Worm (Caenorhabditis elegans) whole organism, late embryonic: ENCODE data around the gene B0361.9.

Experiments
- K09A11.1 ChIP-seq: sonication (generic microtip); optimal IDR thresholded peaks from 2 replicates; lab custom pipeline; 2017; ENCODE audit warnings: antibody characterized with exemption, mild to moderate bottlenecking, missing genetic modification characterization, missing compliant biosample characterization; ENCODE audit not compliant: insufficient read depth
- Y22D7AL.16 ChIP-seq: sonication (generic microtip); optimal IDR thresholded peaks from 2 replicates; lab custom pipeline; 2016; ENCODE audit warnings: missing genetic modification characterization, missing compliant biosample characterization
- ahr-1 ChIP-seq: sonication (generic microtip); optimal IDR thresholded peaks from 2 replicates; lab custom pipeline; 2016; ENCODE audit warnings: missing genetic modification characterization, missing compliant biosample characterization
- ceh-14 ChIP-seq: sonication (generic microtip); optimal IDR thresholded peaks from 2 replicates; lab custom pipeline; 2016; ENCODE audit warnings: missing genotype, missing genetic modification characterization, missing compliant biosample characterization
- ceh-18 ChIP-seq: sonication (generic microtip); optimal IDR thresholded peaks from 2 replicates; lab custom pipeline; 2016; ENCODE audit warnings: missing genetic modification characterization, missing compliant biosample characterization
- ceh-19 ChIP-seq: fragments of 200-800 bp; sonication (Bioruptor generic); optimal IDR thresholded peaks from 2 replicates; lab custom pipeline; 2018; ENCODE audit warnings: mild to moderate bottlenecking, missing genetic modification characterization, missing compliant biosample characterization
- ceh-2 ChIP-seq: sonication (generic microtip); optimal IDR thresholded peaks from 2 replicates; lab custom pipeline; 2016; ENCODE audit warnings: missing genotype, missing genetic modification characterization, missing compliant biosample characterization
- ceh-24 ChIP-seq: sonication (generic microtip); optimal IDR thresholded peaks from 2 replicates; lab custom pipeline; 2016; ENCODE audit warnings: mild to moderate bottlenecking, missing genetic modification characterization, missing compliant biosample characterization
- ceh-31 ChIP-seq: sonication (generic microtip); optimal IDR thresholded peaks from 2 replicates; lab custom pipeline; 2016; ENCODE audit warnings: missing genetic modification characterization, missing compliant biosample characterization
- ceh-48 ChIP-seq: sonication (generic microtip); optimal IDR thresholded peaks from 2 replicates; lab custom pipeline; 2016; ENCODE audit warnings: missing genetic modification characterization, inconsistent platforms, missing compliant biosample characterization
- ceh-6 ChIP-seq: fragments of 200-800 bp; sonication (Bioruptor generic); optimal IDR thresholded peaks from 2 replicates; lab custom pipeline; 2018; ENCODE audit warnings: mild to moderate bottlenecking, missing genetic modification characterization, missing compliant biosample characterization
- dmd-4 ChIP-seq: sonication (generic microtip); optimal IDR thresholded peaks from 2 replicates; lab custom pipeline; 2016; ENCODE audit warnings: borderline replicate concordance, missing genetic modification characterization, missing compliant biosample characterization
- dve-1 ChIP-seq: sonication (generic microtip); optimal IDR thresholded peaks from 2 replicates; lab custom pipeline; 2017; ENCODE audit warnings: antibody characterized with exemption, mild to moderate bottlenecking, missing genetic modification characterization, missing compliant biosample characterization
- elt-4 ChIP-seq: sonication (generic microtip); optimal IDR thresholded peaks from 2 replicates; lab custom pipeline; 2016; ENCODE audit warnings: missing genetic modification characterization, missing compliant biosample characterization
- ets-4 ChIP-seq: sonication (generic microtip); optimal IDR thresholded peaks from 2 replicates; lab custom pipeline; 2016; ENCODE audit warnings: missing genetic modification characterization, missing compliant biosample characterization
- fax-1 ChIP-seq: sonication (generic microtip); optimal IDR thresholded peaks from 2 replicates; lab custom pipeline; 2016; ENCODE audit warnings: missing genotype, missing genetic modification characterization, missing compliant biosample characterization
- fkh-6 ChIP-seq: sonication (generic microtip); optimal IDR thresholded peaks from 2 replicates; lab custom pipeline; 2016; ENCODE audit warnings: missing genetic modification characterization, missing compliant biosample characterization
- hlh-15 ChIP-seq: sonication (generic microtip); optimal IDR thresholded peaks from 2 replicates; lab custom pipeline; 2016; ENCODE audit warnings: missing genetic modification characterization, missing compliant biosample characterization
- hlh-30 ChIP-seq: sonication (generic microtip); optimal IDR thresholded peaks from 2 replicates; lab custom pipeline; 2017; ENCODE audit warnings: antibody characterized with exemption, missing genetic modification characterization, missing compliant biosample characterization; ENCODE audit not compliant: insufficient read depth
- hlh-6 ChIP-seq: sonication (generic microtip); optimal IDR thresholded peaks from 2 replicates; lab custom pipeline; 2016; ENCODE audit warnings: missing genotype, missing genetic modification characterization, missing compliant biosample characterization
- hlh-8 ChIP-seq: sonication (generic microtip); optimal IDR thresholded peaks from 2 replicates; lab custom pipeline; 2016; ENCODE audit warnings: missing genotype, missing genetic modification characterization, missing compliant biosample characterization
- lin-11 ChIP-seq: fragments of 200-800 bp; sonication (Bioruptor generic); optimal IDR thresholded peaks from 2 replicates; lab custom pipeline; 2018; ENCODE audit warnings: mild to moderate bottlenecking, missing genetic modification characterization, missing compliant biosample characterization
- madf-2 ChIP-seq: sonication (generic microtip); optimal IDR thresholded peaks from 2 replicates; lab custom pipeline; 2017; ENCODE audit warnings: missing genetic modification characterization, missing compliant biosample characterization
- mec-3 ChIP-seq: sonication (generic microtip); optimal IDR thresholded peaks from 2 replicates; lab custom pipeline; 2016; ENCODE audit warnings: borderline replicate concordance, missing genetic modification characterization, missing compliant biosample characterization
- nhr-232 ChIP-seq: sonication (generic microtip); optimal IDR thresholded peaks from 2 replicates; lab custom pipeline; 2016; ENCODE audit warnings: missing genetic modification characterization, missing compliant biosample characterization
- npax-4 ChIP-seq: sonication (generic microtip); optimal IDR thresholded peaks from 2 replicates; lab custom pipeline; 2016; ENCODE audit warnings: missing genetic modification characterization, missing compliant biosample characterization
- pag-3 ChIP-seq: sonication (generic microtip); optimal IDR thresholded peaks from 2 replicates; lab custom pipeline; 2016; ENCODE audit warnings: missing compliant biosample characterization, missing genetic modification characterization, borderline replicate concordance
- pax-1 ChIP-seq: fragments of 150-350 bp; optimal IDR thresholded peaks from 2 replicates; lab custom pipeline; 2014; ENCODE audit warnings: missing biosample characterization, missing genetic modification characterization
- pha-4 ChIP-seq: fragments of 150-350 bp; optimal IDR thresholded peaks from 2 replicates; lab custom pipeline; 2018; ENCODE audit warnings: missing biosample characterization, missing genetic modification reagents, missing genetic modification characterization
- sdc-2 ChIP-seq: sonication (generic microtip); optimal IDR thresholded peaks from 2 replicates; lab custom pipeline; 2016; ENCODE audit warnings: missing genotype, missing genetic modification characterization, missing compliant biosample characterization
- sox-2 ChIP-seq: fragments of 200-800 bp; sonication (Bioruptor generic); IDR thresholded peaks from 2 replicates; pipeline ENCODE4 v1.3.6; 2022; ENCODE audit warnings: missing genetic modification reagents, missing genetic modification characterization, missing compliant biosample characterization
- sox-4 ChIP-seq: sonication (generic microtip); optimal IDR thresholded peaks from 2 replicates; lab custom pipeline; 2017; ENCODE audit warnings: mild to moderate bottlenecking, missing genetic modification characterization, inconsistent platforms, missing compliant biosample characterization
- tbx-7 ChIP-seq: sonication (generic microtip); optimal IDR thresholded peaks from 2 replicates; lab custom pipeline; 2016; ENCODE audit warnings: missing genotype, missing genetic modification characterization, missing compliant biosample characterization
- unc-3 ChIP-seq, 2 experiments: fragments of 200-800 bp in 1 of 2; sonication (Bioruptor generic) in 1 of 2; sonication (generic microtip) in 1 of 2; conservative IDR thresholded peaks in 1 of 2; optimal IDR thresholded peaks in 1 of 2; 2 replicates each; pipeline versions ENCODE4 v1.3.6 to Lab custom; 2016 to 2022; ENCODE audit warnings: missing compliant biosample characterization in 2 of 2, missing genetic modification characterization in 2 of 2, missing genetic modification reagents in 1 of 2
- unc-42 ChIP-seq: sonication (generic microtip); optimal IDR thresholded peaks from 2 replicates; lab custom pipeline; 2016; ENCODE audit warnings: missing genotype, missing genetic modification characterization, missing compliant biosample characterization
- zip-5 ChIP-seq: sonication (generic microtip); optimal IDR thresholded peaks from 2 replicates; lab custom pipeline; 2016; ENCODE audit warnings: missing genetic modification characterization, missing compliant biosample characterization
- ztf-16 ChIP-seq: sonication (generic microtip); optimal IDR thresholded peaks from 2 replicates; lab custom pipeline; 2017; ENCODE audit warnings: missing genetic modification characterization, missing compliant biosample characterization

Gene B0361.9

ce11 chrIII:7314927-7315547, 15.6 kb upstream of the B0361.9 start, which contains the start of gene nspg-6:
Gene nspg-6 (minus strand): TSS chrIII:7314977.
- TF ChIP-seq ceh-2 (no peak), hlh-6 (tag; lab: Kevin White, UChicago) (no peak), pax-1 (tag; lab: Kevin White, UChicago) (no peak), Y22D7AL.16 (tag; lab: Kevin White, UChicago) (no peak), lin-11 (no peak), nhr-232 (tag; lab: Kevin White, UChicago) (no peak), ceh-48 (tag; lab: Kevin White, UChicago) (no peak), madf-2 (tag; lab: Kevin White, UChicago) (no peak), ceh-24 (no peak), sdc-2 (tag; lab: Kevin White, UChicago) (no peak), fkh-6 (no peak), ceh-6 (GFP tag; lab: Kevin White, UChicago) (no peak), sox-2 (GFP tag; lab: Robert Waterston, UW) (no peak), mec-3 (tag; lab: Kevin White, UChicago) (no peak), sox-4 (tag; lab: Kevin White, UChicago) (no peak), unc-3 (GFP tag; conservative IDR thresholded peaks at IDR 0.05; lab: Robert Waterston, UW) (no peak), unc-3 (tag; optimal IDR thresholded peaks at IDR 0.05; lab: Kevin White, UChicago) (no peak)

ce11 chrIII:7314473-7314872, 15.0 kb upstream of the B0361.9 start:
- TF ChIP-seq ceh-31 (tag; lab: Kevin White, UChicago) = no peak
- TF ChIP-seq ets-4 (tag; lab: Kevin White, UChicago) = no peak
- TF ChIP-seq tbx-7 (tag; lab: Kevin White, UChicago) = no peak
- no peak for TF ChIP-seq unc-3 (GFP tag; conservative IDR thresholded peaks at IDR 0.05; lab: Robert Waterston, UW)
- no peak for TF ChIP-seq unc-3 (tag; optimal IDR thresholded peaks at IDR 0.05; lab: Kevin White, UChicago)
- no peak for TF ChIP-seq fkh-6
- TF ChIP-seq pha-4 = no peak
- TF ChIP-seq hlh-15 = no peak
- no peak for TF ChIP-seq ceh-24
- TF ChIP-seq ceh-18 (tag; lab: Kevin White, UChicago) = no peak
- no peak for TF ChIP-seq dve-1 (tag; lab: Kevin White, UChicago)
- TF ChIP-seq ztf-16 (tag; lab: Kevin White, UChicago) = no peak
- no peak for TF ChIP-seq dmd-4 (tag; lab: Kevin White, UChicago)
- no peak for TF ChIP-seq ceh-19
- no peak for TF ChIP-seq fax-1 (tag; lab: Kevin White, UChicago)
- no peak for TF ChIP-seq ceh-6 (GFP tag; lab: Kevin White, UChicago)

- TF ChIP-seq unc-42 = no peak
- no peak for TF ChIP-seq ahr-1
- no peak for TF ChIP-seq ceh-14 (tag; lab: Kevin White, UChicago)
- TF ChIP-seq mec-3 (tag; lab: Kevin White, UChicago) = no peak
- no peak for TF ChIP-seq pag-3 (tag; lab: Kevin White, UChicago)
Observed at ce11 chrIII:7310662-7311340, 11.4 kb upstream of the B0361.9 start, which contains the start of the genes F56C9.6 and F56C9.3. Gene F56C9.6 (minus strand): TSS chrIII:7310773. Gene F56C9.3 (plus strand): TSS chrIII:7311290.

ce11 chrIII:7308600-7309109, 9.2 kb upstream of the B0361.9 start, which contains the start of gene acbp-4:
Gene acbp-4 (minus strand): TSS chrIII:7309109.
- TF ChIP-seq ceh-2 (no peak), hlh-30 (no peak), fax-1 (tag; lab: Kevin White, UChicago) (no peak), hlh-8 (tag; lab: Kevin White, UChicago) (no peak), zip-5 (tag; lab: Kevin White, UChicago) (no peak), unc-3 (GFP tag; conservative IDR thresholded peaks at IDR 0.05; lab: Robert Waterston, UW) (no peak), unc-3 (tag; optimal IDR thresholded peaks at IDR 0.05; lab: Kevin White, UChicago) (no peak), madf-2 (tag; lab: Kevin White, UChicago) (no peak), npax-4 (no peak), K09A11.1 (tag; lab: Kevin White, UChicago) (no peak), ets-4 (tag; lab: Kevin White, UChicago) (no peak), pax-1 (tag; lab: Kevin White, UChicago) (no peak), elt-4 (tag; lab: Kevin White, UChicago) (no peak)
